Fruit fly (Drosophila melanogaster): ENCODE results near the gene Npc2h.

Npc2h gene

DNA sequence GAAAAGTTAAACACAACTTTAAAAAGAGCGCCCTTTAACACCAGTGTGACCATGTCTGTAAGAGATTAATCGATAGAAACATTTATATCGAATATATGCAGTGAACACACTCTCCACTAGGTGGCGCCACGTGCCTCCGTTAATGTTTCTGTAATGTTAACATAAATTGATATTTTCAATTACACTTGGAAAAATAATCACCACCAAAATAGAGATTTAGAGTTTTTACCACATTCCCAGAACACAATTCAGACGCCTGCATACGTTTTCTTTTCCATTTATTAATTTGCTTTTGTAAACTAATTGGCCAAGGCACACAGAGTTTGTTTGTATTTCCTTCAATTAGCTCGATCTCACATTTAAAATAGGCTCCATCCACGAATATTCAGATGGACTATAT lies 43.3 kb upstream of the Npc2h start (continued):
- TF ChIP-seq tup (GFP tag; optimal IDR thresholded peaks at IDR 0.05) (no peak), dm (GFP tag; optimal IDR thresholded peaks at IDR 0.05) (no peak), hth (optimal IDR thresholded peaks at IDR 0.05) (no peak), ATbp (GFP tag; optimal IDR thresholded peaks at IDR 0.05) (peak; percentile 28), so (GFP tag; IDR thresholded peaks at IDR 0.05) (peak; percentile 81; the same call in 2 of the 3 replicates), HHEX (GFP tag; optimal IDR thresholded peaks at IDR 0.05) (no peak), CG3726 (GFP tag; IDR thresholded peaks at IDR 0.05) (peak; percentile 71; the same call in 1 of the 3 replicates), BtbVII (GFP tag; optimal IDR thresholded peaks at IDR 0.05) (no peak), sr (GFP tag; IDR thresholded peaks at IDR 0.05) (peak; percentile 54; the same call in 1 of the 3 replicates), sisA (GFP tag; IDR thresholded peaks at IDR 0.05) (peak; percentile 57; the same call in 1 of the 2 replicates), CG17385 (GFP tag; optimal IDR thresholded peaks at IDR 0.05) (peak; percentile 32), dpn (GFP tag; optimal IDR thresholded peaks at IDR 0.05) (peak in 1 of 2 experiments; percentile 11), CG1647 (GFP tag; optimal IDR thresholded peaks at IDR 0.05) (no peak), otp (GFP tag; IDR thresholded peaks at IDR 0.05) (peak; percentile 86), CG7786 (GFP tag; optimal IDR thresholded peaks at IDR 0.05) (no peak), Dref (GFP tag; IDR thresholded peaks at IDR 0.05) (peak; percentile 94), CG7372 (GFP tag; IDR thresholded peaks at IDR 0.05) (peak; percentile 68), CG12744 (GFP tag; optimal IDR thresholded peaks at IDR 0.05) (no peak), NC2α (GFP tag; optimal IDR thresholded peaks at IDR 0.05) (no peak), Ada2b (GFP tag; IDR thresholded peaks at IDR 0.05) (peak; percentile 60), CG8290 (GFP tag; optimal IDR thresholded peaks at IDR 0.05) (no peak), CG8290 (tag; optimal IDR thresholded peaks at IDR 0.05) (no peak), CG1233 (GFP tag; optimal IDR thresholded peaks at IDR 0.05) (no peak), Jarid2 (GFP tag; optimal IDR thresholded peaks at IDR 0.05) (no peak), CG42726 (GFP tag; IDR thresholded peaks at IDR 0.05; ENCODE audit: partially characterized antibody) (peak; percentile 67; the same call in 1 of the 2 replicates), yki (optimal IDR thresholded peaks at IDR 0.05) (no peak), toy (GFP tag; IDR thresholded peaks at IDR 0.05) (no peak), abd-A (tag; optimal IDR thresholded peaks at IDR 0.05) (no peak), hb (GFP tag; IDR thresholded peaks at IDR 0.05; ENCODE audit: partially characterized antibody) (0 out of 3 replicates have a peak, but pooled peaks have one; percentile 8), CG10462 (GFP tag; optimal IDR thresholded peaks at IDR 0.05) (no peak), HLHmδ (GFP tag; optimal IDR thresholded peaks at IDR 0.05) (no peak), Dip3 (GFP tag; optimal IDR thresholded peaks at IDR 0.05) (peak; percentile 55), Hmr (GFP tag; optimal IDR thresholded peaks at IDR 0.05) (peak; percentile 47), Atf3 (GFP tag; optimal IDR thresholded peaks at IDR 0.05) (no peak), CG16863 (GFP tag; optimal IDR thresholded peaks at IDR 0.05) (no peak), CG11504 (tag; optimal IDR thresholded peaks at IDR 0.05) (no peak), CG14441 (GFP tag; IDR thresholded peaks at IDR 0.05) (peak; percentile 81), Optix (GFP tag; IDR thresholded peaks at IDR 0.05) (peak; percentile 63), Oaz (GFP tag; IDR thresholded peaks at IDR 0.05) (peak; percentile 73), peb (GFP tag; IDR thresholded peaks at IDR 0.05) (no peak), CG15601 (tag; optimal IDR thresholded peaks at IDR 0.05) (peak; percentile 5), wor (GFP tag; IDR thresholded peaks at IDR 0.05) (0 out of 2 replicates have a peak, but pooled peaks have one; percentile 12), mam (GFP tag; optimal IDR thresholded peaks at IDR 0.05) (peak; percentile 43), CG4617 (GFP tag; optimal IDR thresholded peaks at IDR 0.05; ENCODE audit: borderline replicate concordance) (no peak), Side (GFP tag; optimal IDR thresholded peaks at IDR 0.05) (peak; percentile 3), CG4820 (GFP tag; optimal IDR thresholded peaks at IDR 0.05) (no peak), usp (GFP tag; optimal IDR thresholded peaks at IDR 0.05) (no peak), H15 (GFP tag; IDR thresholded peaks at IDR 0.05) (peak; percentile 52; the same call in 1 of the 3 replicates), gcm2 (GFP tag; optimal IDR thresholded peaks at IDR 0.05) (no peak), Lim3 (GFP tag; IDR thresholded peaks at IDR 0.05) (no peak), klu (GFP tag; IDR thresholded peaks at IDR 0.05) (no peak), CG12104 (GFP tag; optimal IDR thresholded peaks at IDR 0.05) (no peak), ewg (GFP tag; optimal IDR thresholded peaks at IDR 0.05) (no peak)

All from whole organism, embryonic.